Fruit fly (Drosophila melanogaster): ENCODE results near the gene PTPMT1.

PTPMT1 gene

dm6 chr3R:23752728-23753127, 5.4 kb upstream of the PTPMT1 start, which contains the start of the genes RanBP3 and Rpt5 (continued):
- no peak for TF ChIP-seq CG11762 (GFP tag; optimal IDR thresholded peaks at IDR 0.05; ENCODE audit: insufficient read depth)
- TF ChIP-seq CG1621 (tag; optimal IDR thresholded peaks at IDR 0.05) = peak; percentile 18
- peak; percentile 50 for TF ChIP-seq CG6854 (GFP tag; optimal IDR thresholded peaks at IDR 0.05)
- TF ChIP-seq CG15336 (GFP tag; IDR thresholded peaks at IDR 0.05) = no peak
- TF ChIP-seq CG3032 (tag; optimal IDR thresholded peaks at IDR 0.05) = peak; percentile 12
- TF ChIP-seq Eip93F (GFP tag; optimal IDR thresholded peaks at IDR 0.05) = no peak
- TF ChIP-seq lz (GFP tag; optimal IDR thresholded peaks at IDR 0.05) = peak; percentile 62
- no peak for TF ChIP-seq fd59A (GFP tag; optimal IDR thresholded peaks at IDR 0.05)
- TF ChIP-seq Hr39 (GFP tag; optimal IDR thresholded peaks at IDR 0.05) = no peak
- TF ChIP-seq acj6 (GFP tag; optimal IDR thresholded peaks at IDR 0.05) = no peak

dm6 chr3R:23760219-23761018, 2.3 kb downstream of the PTPMT1 start, which contains the start of gene SdhD:
Gene SdhD, minus strand, starts transcription at chr3R:23760600.
- TF ChIP-seq dac (GFP tag; optimal IDR thresholded peaks at IDR 0.05) = no peak
- TF ChIP-seq CG8632 (GFP tag; optimal IDR thresholded peaks at IDR 0.05) = peak; percentile 2
- no peak for TF ChIP-seq dsx (GFP tag; optimal IDR thresholded peaks at IDR 0.05; ENCODE audit: poor library complexity, severe bottlenecking)
- TF ChIP-seq cyc (GFP tag; optimal IDR thresholded peaks at IDR 0.05) = no peak
- TF ChIP-seq CG9139 (GFP tag; optimal IDR thresholded peaks at IDR 0.05) = no peak
- TF ChIP-seq CG8319 (GFP tag; optimal IDR thresholded peaks at IDR 0.05) = no peak
- TF ChIP-seq CG3919 (GFP tag; optimal IDR thresholded peaks at IDR 0.05) = peak; percentile 47
- TF ChIP-seq CG10669 (GFP tag; optimal IDR thresholded peaks at IDR 0.05) = peak; percentile 7
- no peak for TF ChIP-seq CG6792 (GFP tag; optimal IDR thresholded peaks at IDR 0.05)
- no peak for TF ChIP-seq CG32006 (GFP tag; optimal IDR thresholded peaks at IDR 0.05)
- no peak for TF ChIP-seq spab (GFP tag; optimal IDR thresholded peaks at IDR 0.05)
- no peak for TF ChIP-seq Gug (GFP tag; IDR thresholded peaks at IDR 0.05)
- no peak for TF ChIP-seq eg (GFP tag; IDR thresholded peaks at IDR 0.05)
- TF ChIP-seq CG8119 (GFP tag; IDR thresholded peaks at IDR 0.05) = no peak
- peak; percentile 28 for TF ChIP-seq Hr4 (GFP tag; optimal IDR thresholded peaks at IDR 0.05)
- no peak for TF ChIP-seq fd85E (GFP tag; optimal IDR thresholded peaks at IDR 0.05)
- peak; percentile 31 for TF ChIP-seq pdm3 (GFP tag; optimal IDR thresholded peaks at IDR 0.05)
- no peak for TF ChIP-seq CG11294 (GFP tag; IDR thresholded peaks at IDR 0.05)
- TF ChIP-seq CG1621 (tag; optimal IDR thresholded peaks at IDR 0.05) = no peak
- peak; percentile 47 for TF ChIP-seq vri (GFP tag; optimal IDR thresholded peaks at IDR 0.05)
- no peak for TF ChIP-seq fd59A (GFP tag; optimal IDR thresholded peaks at IDR 0.05)
- TF ChIP-seq Blimp-1 (GFP tag; optimal IDR thresholded peaks at IDR 0.05) = no peak
- peak; percentile 59 for TF ChIP-seq svp (GFP tag)
- no peak for TF ChIP-seq CG4318 (GFP tag; optimal IDR thresholded peaks at IDR 0.05)
- no peak for TF ChIP-seq Hr39 (GFP tag; optimal IDR thresholded peaks at IDR 0.05)
- TF ChIP-seq Sox102F (GFP tag; optimal IDR thresholded peaks at IDR 0.05) = peak; percentile 14
- TF ChIP-seq Eip75B (GFP tag; optimal IDR thresholded peaks at IDR 0.05) = no peak
- peak; percentile 75 for TF ChIP-seq Eip78C (GFP tag)
- TF ChIP-seq ss (GFP tag; optimal IDR thresholded peaks at IDR 0.05) = no peak
- TF ChIP-seq Sox14 (GFP tag; optimal IDR thresholded peaks at IDR 0.05) = peak; percentile 10
- no peak for TF ChIP-seq Lpt (GFP tag; optimal IDR thresholded peaks at IDR 0.05)
- TF ChIP-seq Met (GFP tag; optimal IDR thresholded peaks at IDR 0.05) = peak; percentile 51
- peak; percentile 9 for TF ChIP-seq topi (GFP tag; optimal IDR thresholded peaks at IDR 0.05)
- no peak for TF ChIP-seq CG11902 (GFP tag; optimal IDR thresholded peaks at IDR 0.05)
- TF ChIP-seq CG7368 (GFP tag; optimal IDR thresholded peaks at IDR 0.05) = peak; percentile 9
- no peak for TF ChIP-seq fkh (GFP tag; optimal IDR thresholded peaks at IDR 0.05)
- TF ChIP-seq Ets21C (GFP tag; optimal IDR thresholded peaks at IDR 0.05) = no peak
- peak; percentile 12 for TF ChIP-seq CG31627 (GFP tag; optimal IDR thresholded peaks at IDR 0.05)
- 0 out of 3 replicates have a peak, but pooled peaks have one; percentile 17 for TF ChIP-seq CG6163 (GFP tag; IDR thresholded peaks at IDR 0.05)
- peak; percentile 20 for TF ChIP-seq Smox (GFP tag; optimal IDR thresholded peaks at IDR 0.05)
- TF ChIP-seq Eip93F (GFP tag; optimal IDR thresholded peaks at IDR 0.05) = no peak
- no peak for TF ChIP-seq CG3032 (tag; optimal IDR thresholded peaks at IDR 0.05)
- TF ChIP-seq CG34406 (GFP tag; optimal IDR thresholded peaks at IDR 0.05) = no peak
- no peak for TF ChIP-seq CG11762 (GFP tag; optimal IDR thresholded peaks at IDR 0.05; ENCODE audit: insufficient read depth)

Data from whole organism, prepupa.